Worm (Caenorhabditis elegans) whole organism, L1 larva: ENCODE measurements around the gene lgc-13.

Experiments
- ceh-82 ChIP-seq, 3 experiments: fragments of 150-350 bp in 1 of 3; sonication (generic microtip) in 2 of 3; optimal IDR thresholded peaks; 2 replicates each; lab custom pipeline; 2014 to 2017; ENCODE audit warnings: missing biosample characterization in 3 of 3, missing genetic modification characterization in 3 of 3
- fos-1 ChIP-seq: fragments of 150-350 bp; optimal IDR thresholded peaks from 2 replicates; lab custom pipeline; 2014; ENCODE audit warnings: missing biosample characterization, missing genetic modification characterization
- lin-15B ChIP-seq: fragments of 150-350 bp; sonication (generic microtip); optimal IDR thresholded peaks from 3 replicates; lab custom pipeline; 2014; ENCODE audit warnings: missing biosample characterization, missing genetic modification characterization
- lin-35 ChIP-seq, 2 experiments: fragments of 150-350 bp; optimal IDR thresholded peaks; 2 replicates each; lab custom pipeline; 2014; ENCODE audit warnings: missing biosample characterization in 2 of 2, missing genetic modification characterization in 2 of 2, missing genetic modification reagents in 2 of 2
- lsy-2 ChIP-seq, 2 experiments: fragments of 150-350 bp; optimal IDR thresholded peaks; 2 replicates each; lab custom pipeline; 2014; ENCODE audit warnings: missing biosample characterization in 2 of 2, missing genetic modification characterization in 2 of 2
- nhr-11 ChIP-seq: fragments of 150-350 bp; optimal IDR thresholded peaks from 2 replicates; lab custom pipeline; 2014; ENCODE audit warnings: missing biosample characterization, missing genetic modification characterization
- nhr-12 ChIP-seq: sonication (generic microtip); optimal IDR thresholded peaks from 2 replicates; lab custom pipeline; 2017; ENCODE audit warnings: missing biosample characterization, missing genetic modification characterization
- nhr-47 ChIP-seq: sonication (generic microtip); optimal IDR thresholded peaks from 2 replicates; lab custom pipeline; 2016; ENCODE audit warnings: mild to moderate bottlenecking, missing genetic modification characterization, moderate library complexity, missing compliant biosample characterization
- pag-3 ChIP-seq: sonication (generic microtip); optimal IDR thresholded peaks from 2 replicates; lab custom pipeline; 2017; ENCODE audit warnings: missing genetic modification characterization, mild to moderate bottlenecking, missing compliant biosample characterization, antibody characterized with exemption, borderline replicate concordance; ENCODE audit not compliant: insufficient read depth
- rnt-1 ChIP-seq: sonication (generic microtip); optimal IDR thresholded peaks from 2 replicates; lab custom pipeline; 2016; ENCODE audit warnings: mild to moderate bottlenecking, missing genetic modification characterization, moderate library complexity, missing compliant biosample characterization
- ztf-11 ChIP-seq, 2 experiments: sonication (generic microtip); optimal IDR thresholded peaks; 2 replicates each; lab custom pipeline; 2016 to 2017; ENCODE audit warnings: missing genetic modification characterization in 2 of 2, missing biosample characterization in 1 of 2, missing compliant biosample characterization in 1 of 2

- TF ChIP-seq lin-15B (no peak), ztf-11 (tag; optimal IDR thresholded peaks at IDR 0.05; lab: Kevin White, UChicago) (no peak), lin-35 (GFP tag; optimal IDR thresholded peaks at IDR 0.05; lab: Kevin White, UChicago) (no peak), nhr-12 (tag; lab: Kevin White, UChicago) (no peak), pag-3 (tag; lab: Kevin White, UChicago) (no peak), lsy-2 (tag; optimal IDR thresholded peaks at IDR 0.05; lab: Kevin White, UChicago) (no peak), nhr-47 (tag; lab: Kevin White, UChicago) (no peak), fos-1 (tag; lab: Kevin White, UChicago) (no peak), nhr-11 (tag; lab: Kevin White, UChicago) (no peak), ceh-82 (tag; optimal IDR thresholded peaks at IDR 0.05; lab: Kevin White, UChicago) (no peak), rnt-1 (tag; lab: Kevin White, UChicago) (no peak)
Measured at ce11 chrX:12143693-12144092, 34.7 kb downstream of the lgc-13 start, which contains the start of gene M153.5.
